Worm (Caenorhabditis elegans) whole organism, L4/young adult: Measurements from ENCODE around the gene eel-1.

Experiments
- W03F9.2 ChIP-seq: fragments of 150-350 bp; optimal IDR thresholded peaks from 2 replicates; lab custom pipeline; 2014; ENCODE audit warnings: missing biosample characterization, missing genetic modification characterization
- him-1 ChIP-seq: sonication (generic microtip); optimal IDR thresholded peaks from 2 replicates; lab custom pipeline; 2016; ENCODE audit warnings: missing genotype, missing genetic modification reagents, missing genetic modification characterization, missing compliant biosample characterization

DNA sequence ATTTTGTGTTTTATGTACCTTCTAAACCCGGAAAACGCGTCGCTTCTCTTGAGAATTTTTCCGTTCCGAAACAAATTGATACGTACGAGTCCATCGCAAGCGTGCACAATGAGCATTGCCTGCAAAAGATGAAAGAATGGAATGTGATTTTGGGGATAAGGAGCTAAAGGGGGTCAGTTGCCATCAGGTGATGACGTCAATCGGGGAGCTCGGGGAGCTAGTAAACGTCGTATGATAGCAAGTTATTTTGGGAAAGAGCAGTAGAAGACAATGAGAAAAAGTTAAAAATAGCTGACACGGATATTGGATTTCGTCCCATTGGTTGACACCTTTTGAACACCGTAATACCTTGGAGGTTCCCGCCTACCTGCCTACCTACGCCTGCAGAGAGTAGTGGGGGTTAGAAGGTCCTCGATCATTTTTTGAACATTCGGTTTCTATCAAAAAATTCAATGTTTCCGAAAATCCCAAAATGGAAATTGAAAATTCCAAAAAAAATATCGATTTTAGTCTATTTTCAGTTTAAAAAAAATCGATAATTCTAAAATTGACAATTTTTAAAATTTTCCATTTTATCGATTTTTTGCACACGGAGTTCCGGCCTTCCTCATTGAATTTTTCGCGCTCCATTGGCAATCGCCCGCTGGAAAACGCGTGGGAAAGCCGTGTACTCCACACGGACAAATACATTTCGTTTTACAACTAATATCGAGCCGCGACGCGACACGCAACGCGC, 23.9 kb downstream of the eel-1 start:
- TF ChIP-seq W03F9.2 (tag; lab: Kevin White, UChicago) (no peak), him-1 (no peak)
